Worm (Caenorhabditis elegans) whole organism, L1 larva: ENCODE measurements around the gene spex-3.

Experiments
- aha-1 ChIP-seq: fragments of 150-350 bp; optimal IDR thresholded peaks from 2 replicates; lab custom pipeline; 2014; ENCODE audit warnings: missing biosample characterization, missing genetic modification characterization
- ces-1 ChIP-seq: fragments of 150-350 bp; optimal IDR thresholded peaks from 2 replicates; lab custom pipeline; 2014; ENCODE audit warnings: missing biosample characterization, missing genetic modification reagents, missing genetic modification characterization
- dpl-1 ChIP-seq, 3 experiments: fragments of 150-350 bp in 2 of 3; sonication (generic microtip) in 1 of 3; optimal IDR thresholded peaks; 2 replicates each; lab custom pipeline; 2014 to 2017; ENCODE audit warnings: missing biosample characterization in 3 of 3, missing genetic modification characterization in 3 of 3, missing genetic modification reagents in 3 of 3
- hlh-4 ChIP-seq: sonication (generic microtip); optimal IDR thresholded peaks from 2 replicates; lab custom pipeline; 2016; ENCODE audit warnings: mild to moderate bottlenecking, missing genetic modification characterization, missing compliant biosample characterization
- jun-1 ChIP-seq: fragments of 150-350 bp; optimal IDR thresholded peaks from 2 replicates; lab custom pipeline; 2014; ENCODE audit warnings: missing biosample characterization, missing genetic modification reagents, missing genetic modification characterization
- lin-39 ChIP-seq: fragments of 150-350 bp; optimal IDR thresholded peaks from 2 replicates; lab custom pipeline; 2014; ENCODE audit warnings: missing biosample characterization, missing genetic modification reagents, missing genetic modification characterization
- mdl-1 ChIP-seq, 2 experiments: fragments of 150-350 bp; optimal IDR thresholded peaks; 2 replicates each; lab custom pipeline; 2014 to 2017; ENCODE audit warnings: missing biosample characterization in 2 of 2, missing genetic modification characterization in 2 of 2, inconsistent platforms in 1 of 2
- mep-1 ChIP-seq: fragments of 150-350 bp; optimal IDR thresholded peaks from 2 replicates; lab custom pipeline; 2014; ENCODE audit warnings: missing biosample characterization, missing genetic modification characterization
- nhr-28 ChIP-seq: fragments of 150-350 bp; optimal IDR thresholded peaks from 2 replicates; lab custom pipeline; 2014; ENCODE audit warnings: missing biosample characterization, missing genetic modification characterization
- rnt-1 ChIP-seq: sonication (generic microtip); optimal IDR thresholded peaks from 2 replicates; lab custom pipeline; 2016; ENCODE audit warnings: mild to moderate bottlenecking, missing genetic modification characterization, moderate library complexity, missing compliant biosample characterization
- snpc-4 ChIP-seq: fragments of 150-350 bp; optimal IDR thresholded peaks from 2 replicates; lab custom pipeline; 2014; ENCODE audit warnings: missing biosample characterization, missing genetic modification characterization
- sox-4 ChIP-seq: sonication (generic microtip); optimal IDR thresholded peaks from 2 replicates; lab custom pipeline; 2016; ENCODE audit warnings: missing genetic modification characterization, missing compliant biosample characterization

ce11 chrIII:1695006-1695405 lies 7.2 kb downstream of the spex-3 start, which contains the start of gene srd-64:
- TF ChIP-seq ces-1 (GFP tag; lab: Kevin White, UChicago) (no peak), nhr-28 (no peak), mep-1 (tag; lab: Kevin White, UChicago) (no peak), hlh-4 (no peak), aha-1 (tag; lab: Kevin White, UChicago) (no peak), mdl-1 (tag; optimal IDR thresholded peaks at IDR 0.05; lab: Kevin White, UChicago) (no peak), sox-4 (tag; lab: Kevin White, UChicago) (no peak), dpl-1 (GFP tag; optimal IDR thresholded peaks at IDR 0.05; lab: Kevin White, UChicago) (no peak), lin-39 (tag; lab: Kevin White, UChicago) (no peak), rnt-1 (tag; lab: Kevin White, UChicago) (no peak), snpc-4 (tag; lab: Kevin White, UChicago) (no peak), jun-1 (tag; lab: Kevin White, UChicago) (no peak)
